Worm (Caenorhabditis elegans): ENCODE data around the gene ZK1010.10.

DNA sequence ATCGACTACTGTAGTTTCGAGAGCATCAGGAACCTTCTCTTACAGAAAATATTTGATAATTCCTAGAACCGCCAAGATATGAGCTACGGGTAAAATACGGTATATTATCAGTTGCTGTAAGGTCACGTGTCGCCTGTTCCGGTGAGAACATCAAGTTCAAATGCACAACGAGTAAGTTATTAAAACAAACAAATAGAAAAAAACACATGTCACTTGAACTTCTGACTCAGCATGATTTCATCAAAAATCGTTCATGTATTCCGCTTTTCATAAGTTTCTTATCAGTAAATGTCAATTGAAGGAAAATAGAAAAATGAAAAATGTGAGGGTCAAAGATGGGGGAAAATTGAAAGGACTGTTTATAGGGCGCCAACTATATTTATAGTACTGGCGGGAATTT lies 41.5 kb upstream of the ZK1010.10 start:
- TF ChIP-seq W03F9.2 (tag; optimal IDR thresholded peaks at IDR 0.05) (no peak), him-1 (tag; optimal IDR thresholded peaks at IDR 0.05) (no peak)
